Worm (Caenorhabditis elegans) whole organism, midembryonic: ENCODE results near the gene cal-7.

Source experiments
- klf-2 ChIP-seq: fragments of 200-800 bp; sonication (Bioruptor generic); conservative IDR thresholded peaks from 2 replicates; pipeline ENCODE4 v1.3.6; 2022; ENCODE audit warnings: missing genetic modification reagents, missing genetic modification characterization, missing compliant biosample characterization
- med-1 ChIP-seq: sonication (generic microtip); optimal IDR thresholded peaks from 2 replicates; lab custom pipeline; 2017; ENCODE audit warnings: missing genetic modification characterization, mild to moderate bottlenecking, missing compliant biosample characterization, antibody characterized with exemption, missing genetic modification reagents; ENCODE audit not compliant: insufficient read depth
- ztf-23 ChIP-seq: fragments of 200-800 bp; sonication (Bioruptor generic); IDR thresholded peaks from 2 replicates; pipeline ENCODE4 v1.3.6; 2022; ENCODE audit warnings: missing genetic modification reagents, missing genetic modification characterization, missing compliant biosample characterization

ce11 chrV:9782045-9782444 is 48.1 kb downstream of the cal-7 start:
- TF ChIP-seq med-1 (GFP tag; lab: Kevin White, UChicago) (no peak), klf-2 (GFP tag; lab: Robert Waterston, UW) (no peak), ztf-23 (GFP tag; lab: Robert Waterston, UW) (no peak)
